Worm (Caenorhabditis elegans) whole organism, young adult: ENCODE measurements around the gene ric-8.

Experiments
- B0019.2 ChIP-seq: fragments of 200-800 bp; sonication (Bioruptor generic); conservative IDR thresholded peaks from 2 replicates; pipeline ENCODE4 v1.3.6; 2022; ENCODE audit warnings: missing genetic modification reagents, missing genetic modification characterization, missing compliant biosample characterization
- B0261.1 ChIP-seq: sonication (generic microtip); optimal IDR thresholded peaks from 2 replicates; lab custom pipeline; 2016; ENCODE audit warnings: mild to moderate bottlenecking, missing genetic modification characterization, moderate library complexity, missing compliant biosample characterization
- C17E4.6 ChIP-seq: fragments of 200-800 bp; sonication (Bioruptor generic); IDR thresholded peaks from 2 replicates; pipeline ENCODE4 v1.3.6; 2022; ENCODE audit warnings: missing genetic modification reagents, missing genetic modification characterization, missing compliant biosample characterization
- F49E8.2 ChIP-seq: sonication (generic microtip); optimal IDR thresholded peaks from 3 replicates; lab custom pipeline; 2017; ENCODE audit warnings: missing genetic modification characterization, mild to moderate bottlenecking, missing compliant biosample characterization, antibody characterized with exemption, moderate library complexity; ENCODE audit not compliant: insufficient read depth
- K11D2.4 ChIP-seq: fragments of 200-800 bp; sonication (Bioruptor generic); IDR thresholded peaks from 2 replicates; pipeline ENCODE4 v1.3.6; 2022; ENCODE audit warnings: missing genetic modification reagents, missing genetic modification characterization, missing compliant biosample characterization
- T26A5.8 ChIP-seq: sonication (generic microtip); optimal IDR thresholded peaks from 2 replicates; lab custom pipeline; 2016; ENCODE audit warnings: missing genetic modification characterization, missing compliant biosample characterization
- Y67H2A.10 ChIP-seq: fragments of 200-800 bp; sonication (Bioruptor generic); conservative IDR thresholded peaks from 2 replicates; pipeline ENCODE4 v1.3.6; 2022; ENCODE audit warnings: missing genetic modification reagents, missing genetic modification characterization, missing compliant biosample characterization
- ama-1 ChIP-seq, 3 experiments: fragments of 150-350 bp in 1 of 3; sonication (generic microtip) in 2 of 3; optimal IDR thresholded peaks; 2 replicates each; lab custom pipeline; 2014 to 2018; ENCODE audit warnings: missing biosample characterization in 2 of 3, missing genetic modification characterization in 2 of 3, missing genetic modification reagents in 2 of 3
- athp-1 ChIP-seq: sonication (generic microtip); optimal IDR thresholded peaks from 2 replicates; lab custom pipeline; 2017; ENCODE audit warnings: mild to moderate bottlenecking, missing genetic modification characterization, missing compliant biosample characterization
- attf-5 ChIP-seq: fragments of 200-800 bp; sonication (Bioruptor generic); optimal IDR thresholded peaks from 2 replicates; lab custom pipeline; 2018; ENCODE audit warnings: mild to moderate bottlenecking, missing genetic modification characterization, missing compliant biosample characterization
- cebp-1 ChIP-seq, 2 experiments: fragments of 200-800 bp in 1 of 2; sonication (Bioruptor generic) in 1 of 2; sonication (generic microtip) in 1 of 2; IDR thresholded peaks in 1 of 2; optimal IDR thresholded peaks in 1 of 2; 2 replicates each; pipeline versions ENCODE4 v1.3.6 to Lab custom; 2017 to 2022; ENCODE audit warnings: missing compliant biosample characterization in 2 of 2, missing genetic modification characterization in 2 of 2, mild to moderate bottlenecking in 1 of 2, missing genetic modification reagents in 1 of 2, moderate library complexity in 1 of 2
- cebp-2 ChIP-seq: fragments of 200-800 bp; sonication (Bioruptor generic); IDR thresholded peaks from 2 replicates; pipeline ENCODE4 v1.3.6; 2022; ENCODE audit warnings: missing genetic modification characterization, missing compliant biosample characterization
- ceh-58 ChIP-seq: fragments of 200-800 bp; sonication (Bioruptor generic); IDR thresholded peaks from 2 replicates; pipeline ENCODE4 v1.3.6; 2022; ENCODE audit warnings: missing genetic modification characterization, missing compliant biosample characterization
- ceh-79 ChIP-seq: sonication (generic microtip); optimal IDR thresholded peaks from 2 replicates; lab custom pipeline; 2017; ENCODE audit warnings: mild to moderate bottlenecking, missing genetic modification characterization, missing compliant biosample characterization
- chd-7 ChIP-seq: sonication (generic microtip); optimal IDR thresholded peaks from 2 replicates; lab custom pipeline; 2016; ENCODE audit warnings: mild to moderate bottlenecking, missing genetic modification characterization, moderate library complexity, missing compliant biosample characterization
- die-1 ChIP-seq: sonication (generic microtip); optimal IDR thresholded peaks from 2 replicates; lab custom pipeline; 2016; ENCODE audit warnings: missing genotype, mild to moderate bottlenecking, missing genetic modification characterization, missing compliant biosample characterization
- dpff-1 ChIP-seq: sonication (generic microtip); optimal IDR thresholded peaks from 2 replicates; lab custom pipeline; 2017; ENCODE audit warnings: mild to moderate bottlenecking, missing genetic modification characterization, missing compliant biosample characterization
- egl-18 ChIP-seq: fragments of 200-800 bp; sonication (Bioruptor generic); IDR thresholded peaks from 2 replicates; pipeline ENCODE4 v1.3.6; 2022; ENCODE audit warnings: missing genetic modification reagents, missing genetic modification characterization, missing compliant biosample characterization
- egl-44 ChIP-seq: fragments of 200-800 bp; sonication (Bioruptor generic); IDR thresholded peaks from 2 replicates; pipeline ENCODE4 v1.3.6; 2022; ENCODE audit warnings: missing genetic modification reagents, missing genetic modification characterization, missing compliant biosample characterization
- hlh-26 ChIP-seq: fragments of 200-800 bp; sonication (Bioruptor generic); conservative IDR thresholded peaks from 2 replicates; pipeline ENCODE4 v1.3.6; 2022; ENCODE audit warnings: missing genetic modification reagents, missing genetic modification characterization, missing compliant biosample characterization
- hmg-1.2 ChIP-seq: fragments of 200-800 bp; sonication (Bioruptor generic); IDR thresholded peaks from 2 replicates; pipeline ENCODE4 v1.3.6; 2022; ENCODE audit warnings: missing genetic modification reagents, missing genetic modification characterization, missing compliant biosample characterization
- hrde-1 ChIP-seq: sonication (generic microtip); optimal IDR thresholded peaks from 2 replicates; lab custom pipeline; 2016; ENCODE audit warnings: missing genetic modification characterization, mild to moderate bottlenecking, missing compliant biosample characterization, moderate library complexity, missing genotype, missing genetic modification reagents, borderline replicate concordance
- hsf-1 ChIP-seq: fragments of 200-800 bp; sonication (Bioruptor generic); IDR thresholded peaks from 2 replicates; pipeline ENCODE4 v1.3.6; 2022; ENCODE audit warnings: missing genetic modification reagents, missing genetic modification characterization, missing compliant biosample characterization
- lag-1 ChIP-seq: fragments of 200-800 bp; sonication (Bioruptor generic); IDR thresholded peaks from 2 replicates; pipeline ENCODE4 v1.3.6; 2022; ENCODE audit warnings: missing genetic modification reagents, missing genetic modification characterization, missing compliant biosample characterization
- lin-40 ChIP-seq: sonication (generic microtip); optimal IDR thresholded peaks from 2 replicates; lab custom pipeline; 2016; ENCODE audit warnings: missing genetic modification characterization, mild to moderate bottlenecking, missing compliant biosample characterization, missing genotype, missing genetic modification reagents
- lin-54 ChIP-seq: fragments of 200-800 bp; sonication (Bioruptor generic); optimal IDR thresholded peaks from 2 replicates; lab custom pipeline; 2018; ENCODE audit warnings: mild to moderate bottlenecking, missing genetic modification characterization, missing compliant biosample characterization
- lsl-1 ChIP-seq: fragments of 200-800 bp; sonication (Bioruptor generic); optimal IDR thresholded peaks from 2 replicates; lab custom pipeline; 2018; ENCODE audit warnings: mild to moderate bottlenecking, missing genetic modification characterization, moderate library complexity, missing compliant biosample characterization
- mxl-1 ChIP-seq: sonication (generic microtip); optimal IDR thresholded peaks from 2 replicates; lab custom pipeline; 2016; ENCODE audit warnings: missing genetic modification characterization, missing compliant biosample characterization
- nfya-2 ChIP-seq: fragments of 200-800 bp; sonication (Bioruptor generic); IDR thresholded peaks from 2 replicates; pipeline ENCODE4 v1.3.6; 2022; ENCODE audit warnings: missing genetic modification reagents, missing genetic modification characterization, missing compliant biosample characterization
- nhr-120 ChIP-seq: fragments of 200-800 bp; sonication (Bioruptor generic); IDR thresholded peaks from 2 replicates; pipeline ENCODE4 v1.3.6; 2022; ENCODE audit warnings: missing genetic modification characterization, missing compliant biosample characterization
- nhr-90 ChIP-seq: sonication (generic microtip); optimal IDR thresholded peaks from 2 replicates; lab custom pipeline; 2016; ENCODE audit warnings: missing genotype, mild to moderate bottlenecking, missing genetic modification characterization, missing compliant biosample characterization
- pbrm-1 ChIP-seq: fragments of 200-800 bp; sonication (Bioruptor generic); IDR thresholded peaks from 2 replicates; pipeline ENCODE4 v1.3.6; 2022; ENCODE audit warnings: missing genetic modification reagents, missing genetic modification characterization, missing compliant biosample characterization
- rec-8 ChIP-seq, 2 experiments: sonication (generic microtip); optimal IDR thresholded peaks; 2 replicates each; lab custom pipeline; 2016; ENCODE audit warnings: mild to moderate bottlenecking in 2 of 2, missing genetic modification characterization in 2 of 2, missing genetic modification reagents in 2 of 2, missing genotype in 2 of 2, missing biosample characterization in 1 of 2, missing compliant biosample characterization in 1 of 2, moderate library complexity in 1 of 2
- repo-1 ChIP-seq: sonication (generic microtip); optimal IDR thresholded peaks from 2 replicates; lab custom pipeline; 2017; ENCODE audit warnings: mild to moderate bottlenecking, missing genetic modification characterization, missing compliant biosample characterization
- sea-2 ChIP-seq: fragments of 200-800 bp; sonication (Bioruptor generic); IDR thresholded peaks from 2 replicates; pipeline ENCODE4 v1.3.6; 2022; ENCODE audit warnings: missing genetic modification characterization, missing compliant biosample characterization
- snpc-1.3 ChIP-seq: sonication (generic microtip); optimal IDR thresholded peaks from 2 replicates; lab custom pipeline; 2017; ENCODE audit warnings: missing genetic modification characterization, mild to moderate bottlenecking, missing compliant biosample characterization, antibody characterized with exemption, moderate library complexity, missing genotype, missing genetic modification reagents; ENCODE audit not compliant: insufficient read depth
- snpc-3.4 ChIP-seq: sonication (generic microtip); optimal IDR thresholded peaks from 2 replicates; lab custom pipeline; 2017; ENCODE audit warnings: missing genetic modification characterization, mild to moderate bottlenecking, missing compliant biosample characterization, antibody characterized with exemption, moderate library complexity, missing genotype, missing genetic modification reagents
- snpc-4 ChIP-seq, 5 experiments: fragments of 150-350 bp in 1 of 5; sonication (generic microtip) in 4 of 5; optimal IDR thresholded peaks; 2 replicates each; lab custom pipeline; 2014 to 2018; ENCODE audit warnings: missing genetic modification characterization in 5 of 5, missing biosample characterization in 3 of 5, antibody characterized with exemption in 2 of 5, mild to moderate bottlenecking in 2 of 5, missing compliant biosample characterization in 2 of 5, missing genotype in 2 of 5, moderate library complexity in 2 of 5, missing genetic modification reagents in 1 of 5
- somi-1 ChIP-seq: fragments of 200-800 bp; sonication (Bioruptor generic); optimal IDR thresholded peaks from 2 replicates; lab custom pipeline; 2018; ENCODE audit warnings: mild to moderate bottlenecking, missing genetic modification characterization, missing compliant biosample characterization
- tbp1 ChIP-seq: fragments of 200-800 bp; sonication (Bioruptor generic); optimal IDR thresholded peaks from 2 replicates; lab custom pipeline; 2018; ENCODE audit warnings: mild to moderate bottlenecking, missing genetic modification characterization, missing compliant biosample characterization
- unc-130 ChIP-seq: sonication (generic microtip); optimal IDR thresholded peaks from 2 replicates; lab custom pipeline; 2016; ENCODE audit warnings: missing genetic modification reagents, missing genetic modification characterization, missing compliant biosample characterization
- xnd-1 ChIP-seq: sonication (generic microtip); optimal IDR thresholded peaks from 2 replicates; lab custom pipeline; 2016; ENCODE audit warnings: missing genotype, missing genetic modification reagents, missing genetic modification characterization, missing compliant biosample characterization
- zim-3 ChIP-seq: sonication (generic microtip); optimal IDR thresholded peaks from 2 replicates; lab custom pipeline; 2017; ENCODE audit warnings: mild to moderate bottlenecking, missing genetic modification characterization, moderate library complexity, missing compliant biosample characterization
- ztf-25 ChIP-seq: fragments of 200-800 bp; sonication (Bioruptor generic); IDR thresholded peaks from 2 replicates; pipeline ENCODE4 v1.3.6; 2022; ENCODE audit warnings: missing genetic modification reagents, missing genetic modification characterization, missing compliant biosample characterization

The ric-8 gene

ce11 chrIV:2664901-2665201 lies 22.1 kb downstream of the ric-8 start (continued):
- peak; percentile 50 for TF ChIP-seq lin-54 (GFP tag; lab: Kevin White, UChicago)
- TF ChIP-seq pbrm-1 (GFP tag; lab: Robert Waterston, UW), result peak; percentile 48; the same call in 1 of the 2 replicates
- TF ChIP-seq nhr-90 (tag; lab: Kevin White, UChicago), result peak; percentile 68
- no peak for TF ChIP-seq Y67H2A.10 (GFP tag; lab: Robert Waterston, UW)
- no peak for TF ChIP-seq ama-1 (optimal IDR thresholded peaks at IDR 0.05; lab: Kevin White, UChicago)
- peak; percentile 3 to 91 for TF ChIP-seq ama-1 (GFP tag; optimal IDR thresholded peaks at IDR 0.05; lab: Kevin White, UChicago)
- TF ChIP-seq repo-1 (tag; lab: Kevin White, UChicago), result no peak
- TF ChIP-seq hlh-26, result no peak
- TF ChIP-seq F49E8.2 (tag; lab: Kevin White, UChicago), result no peak
- no peak for TF ChIP-seq B0019.2
- TF ChIP-seq xnd-1, result no peak
- peak; percentile 56 for TF ChIP-seq athp-1 (tag; lab: Kevin White, UChicago)
- peak; percentile 68 for TF ChIP-seq mxl-1 (tag; lab: Kevin White, UChicago)
- TF ChIP-seq lin-40 (tag; lab: Kevin White, UChicago), result no peak
- no peak for TF ChIP-seq K11D2.4 (GFP tag; lab: Robert Waterston, UW)
- TF ChIP-seq cebp-2 (GFP tag; lab: Robert Waterston, UW), result 0 out of 2 replicates have a peak, but pooled peaks have one; percentile 65
- peak; percentile 72 for TF ChIP-seq snpc-3.4 (tag; lab: Kevin White, UChicago)
- peak; percentile 36; the same call in 1 of the 2 replicates for TF ChIP-seq hmg-1.2
- TF ChIP-seq ztf-25, result peak; percentile 87
- peak; percentile 46 for TF ChIP-seq attf-5 (GFP tag; lab: Kevin White, UChicago)
- TF ChIP-seq somi-1 (GFP tag; lab: Kevin White, UChicago), result no peak
- peak; percentile 24 for TF ChIP-seq hrde-1 (tag; lab: Kevin White, UChicago)
- peak; percentile 50; the same call in 1 of the 2 replicates for TF ChIP-seq egl-44 (GFP tag; lab: Robert Waterston, UW)
- peak; percentile 30 to 79 for TF ChIP-seq rec-8 (tag; optimal IDR thresholded peaks at IDR 0.05; lab: Kevin White, UChicago)

- TF ChIP-seq lsl-1 (GFP tag; lab: Kevin White, UChicago) (peak; percentile 16), lag-1 (GFP tag; lab: Robert Waterston, UW) (no peak), nhr-120 (no peak), die-1 (tag; lab: Kevin White, UChicago) (peak; percentile 65), athp-1 (tag; lab: Kevin White, UChicago) (peak; percentile 43), sea-2 (GFP tag; lab: Robert Waterston, UW) (no peak), unc-130 (no peak), egl-18 (GFP tag; lab: Robert Waterston, UW) (0 out of 2 replicates have a peak, but pooled peaks have one; percentile 31), snpc-3.4 (tag; lab: Kevin White, UChicago) (peak; percentile 56), C17E4.6 (GFP tag; lab: Robert Waterston, UW) (no peak), dpff-1 (tag; lab: Kevin White, UChicago) (no peak), B0261.1 (tag; lab: Kevin White, UChicago) (peak; percentile 70), ceh-79 (tag; lab: Kevin White, UChicago) (peak; percentile 23), ceh-58 (GFP tag; lab: Robert Waterston, UW) (0 out of 2 replicates have a peak, but pooled peaks have one; percentile 86), F49E8.2 (tag; lab: Kevin White, UChicago) (no peak), mxl-1 (tag; lab: Kevin White, UChicago) (peak; percentile 21), hsf-1 (no peak), chd-7 (peak; percentile 44), tbp1 (peak; percentile 91), zim-3 (peak; percentile 22), snpc-1.3 (tag; lab: Kevin White, UChicago) (peak; percentile 44), nfya-2 (no peak), cebp-1 (GFP tag; IDR thresholded peaks at IDR 0.05; lab: Robert Waterston, UW) (no peak), cebp-1 (tag; optimal IDR thresholded peaks at IDR 0.05; lab: Kevin White, UChicago) (peak; percentile 10), T26A5.8 (tag; lab: Kevin White, UChicago) (peak; percentile 16), snpc-4 (GFP tag; optimal IDR thresholded peaks at IDR 0.05; lab: Kevin White, UChicago) (no peak), snpc-4 (tag; optimal IDR thresholded peaks at IDR 0.05; lab: Kevin White, UChicago) (no peak), nhr-90 (tag; lab: Kevin White, UChicago) (peak; percentile 9), cebp-2 (GFP tag; lab: Robert Waterston, UW) (peak; percentile 40; the same call in 1 of the 2 replicates)
Measured at ce11 chrIV:2665388-2665978, 22.7 kb downstream of the ric-8 start.
